Worm (Caenorhabditis elegans) whole organism, L1 larva: ENCODE results near the gene T28A11.3.

Experiments
- lin-14 ChIP-seq: fragments of 200-800 bp; sonication (Bioruptor generic); optimal IDR thresholded peaks from 2 replicates; lab custom pipeline; 2018; ENCODE audit warnings: mild to moderate bottlenecking, missing genetic modification characterization, moderate library complexity, missing compliant biosample characterization
- lin-15B ChIP-seq: fragments of 150-350 bp; sonication (generic microtip); optimal IDR thresholded peaks from 3 replicates; lab custom pipeline; 2014; ENCODE audit warnings: missing biosample characterization, missing genetic modification characterization

- TF ChIP-seq lin-14 (GFP tag; lab: Kevin White, UChicago) (no peak), lin-15B (tag; lab: Kevin White, UChicago) (no peak)
These were observed 7.8 kb downstream of the T28A11.3 start, which contains the start of gene str-64 for ce11 chrV:3282957-3283356.
